Worm (Caenorhabditis elegans) whole organism, L1 larva: ENCODE measurements around the gene gtf-2H1.

Experiments used
- Y116A8C.19 ChIP-seq: sonication (generic microtip); optimal IDR thresholded peaks from 2 replicates; lab custom pipeline; 2016; ENCODE audit warnings: missing compliant biosample characterization, missing genetic modification characterization, borderline replicate concordance
- ama-1 ChIP-seq: fragments of 150-350 bp; optimal IDR thresholded peaks from 2 replicates; lab custom pipeline; 2014
- elt-3 ChIP-seq, 6 experiments: fragments of 150-350 bp in 1 of 6; sonication (generic microtip); optimal IDR thresholded peaks; 2 replicates each; lab custom pipeline; 2017 to 2018; ENCODE audit warnings: missing biosample characterization in 6 of 6, missing genetic modification characterization in 6 of 6, inconsistent platforms in 1 of 6
- nhr-11 ChIP-seq: fragments of 150-350 bp; optimal IDR thresholded peaks from 2 replicates; lab custom pipeline; 2014; ENCODE audit warnings: missing biosample characterization, missing genetic modification characterization
- nhr-71 ChIP-seq: sonication (generic microtip); optimal IDR thresholded peaks from 2 replicates; lab custom pipeline; 2016; ENCODE audit warnings: mild to moderate bottlenecking, missing genetic modification characterization, moderate library complexity, missing compliant biosample characterization
- skn-1 ChIP-seq: fragments of 150-350 bp; optimal IDR thresholded peaks from 2 replicates; lab custom pipeline; 2014; ENCODE audit warnings: missing biosample characterization, missing genetic modification characterization
- sptf-1 ChIP-seq: fragments of 150-350 bp; optimal IDR thresholded peaks from 2 replicates; lab custom pipeline; 2014; ENCODE audit warnings: missing biosample characterization, missing genetic modification characterization
- unc-62 ChIP-seq: fragments of 150-350 bp; optimal IDR thresholded peaks from 2 replicates; lab custom pipeline; 2014; ENCODE audit warnings: missing biosample characterization, missing genetic modification reagents, missing genetic modification characterization
- unc-86 ChIP-seq: sonication (generic microtip); optimal IDR thresholded peaks from 2 replicates; lab custom pipeline; 2016; ENCODE audit warnings: missing genetic modification characterization, missing compliant biosample characterization

- TF ChIP-seq Y116A8C.19 (tag; lab: Kevin White, UChicago) (no peak), skn-1 (tag; lab: Kevin White, UChicago) (no peak), sptf-1 (no peak), nhr-11 (no peak), unc-86 (no peak), ama-1 (lab: Kevin White, UChicago) (no peak), nhr-71 (tag; lab: Kevin White, UChicago) (no peak), unc-62 (GFP tag; lab: Kevin White, UChicago) (no peak), elt-3 (tag; optimal IDR thresholded peaks at IDR 0.05; lab: Kevin White, UChicago) (no peak)
These were observed 51.9 kb downstream of the gtf-2H1 start for ce11 chrIV:179700-180099.
